Worm (Caenorhabditis elegans) whole organism, midembryonic: ENCODE results near the gene appg-2.

Source experiments
- flt-1 ChIP-seq: fragments of 200-800 bp; sonication (Bioruptor generic); IDR thresholded peaks from 2 replicates; pipeline ENCODE4 v1.3.6; 2022; ENCODE audit warnings: missing genetic modification characterization, missing compliant biosample characterization
- ref-1 ChIP-seq: fragments of 200-800 bp; sonication (Bioruptor generic); conservative IDR thresholded peaks from 2 replicates; pipeline ENCODE4 v1.3.6; 2022; ENCODE audit warnings: missing genetic modification reagents, missing genetic modification characterization, missing compliant biosample characterization
- ztf-29 ChIP-seq: fragments of 200-800 bp; sonication (Bioruptor generic); IDR thresholded peaks from 2 replicates; pipeline ENCODE4 v1.3.6; 2022; ENCODE audit warnings: missing genetic modification reagents, missing genetic modification characterization, missing compliant biosample characterization

ce11 chrII:8788752-8789151 is 12.2 kb upstream of the appg-2 start:
- TF ChIP-seq flt-1 (GFP tag; lab: Robert Waterston, UW) (no peak), ztf-29 (GFP tag; lab: Robert Waterston, UW) (no peak), ref-1 (GFP tag; lab: Robert Waterston, UW) (no peak)
